Fruit fly (Drosophila melanogaster): ENCODE results near the gene CG9667.
A peak's percentile ranks its signal among the peaks of the same experiment; 100 is the strongest.

The CG9667 gene

DNA sequence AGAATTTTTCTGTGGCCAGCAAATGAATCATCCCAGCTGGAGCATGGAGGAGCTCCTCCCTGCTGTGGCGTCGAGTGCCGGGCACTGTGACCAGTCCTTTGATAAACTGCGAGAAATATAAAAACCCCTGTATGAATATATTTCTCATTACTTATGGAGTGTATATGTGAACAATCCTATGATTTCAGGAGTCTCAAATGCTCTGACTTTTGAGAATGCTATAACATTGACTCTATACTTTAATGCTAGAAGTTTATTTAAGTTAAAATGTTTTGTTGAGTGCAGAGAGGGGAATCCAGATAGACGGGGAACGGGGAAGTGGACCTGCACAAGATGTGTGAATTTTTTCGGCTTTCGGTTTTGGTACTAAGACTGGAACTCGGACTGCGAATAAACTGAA is 16.0 kb upstream of the CG9667 start:
- TF ChIP-seq noc (tag; optimal IDR thresholded peaks at IDR 0.05), result no peak

DNA sequence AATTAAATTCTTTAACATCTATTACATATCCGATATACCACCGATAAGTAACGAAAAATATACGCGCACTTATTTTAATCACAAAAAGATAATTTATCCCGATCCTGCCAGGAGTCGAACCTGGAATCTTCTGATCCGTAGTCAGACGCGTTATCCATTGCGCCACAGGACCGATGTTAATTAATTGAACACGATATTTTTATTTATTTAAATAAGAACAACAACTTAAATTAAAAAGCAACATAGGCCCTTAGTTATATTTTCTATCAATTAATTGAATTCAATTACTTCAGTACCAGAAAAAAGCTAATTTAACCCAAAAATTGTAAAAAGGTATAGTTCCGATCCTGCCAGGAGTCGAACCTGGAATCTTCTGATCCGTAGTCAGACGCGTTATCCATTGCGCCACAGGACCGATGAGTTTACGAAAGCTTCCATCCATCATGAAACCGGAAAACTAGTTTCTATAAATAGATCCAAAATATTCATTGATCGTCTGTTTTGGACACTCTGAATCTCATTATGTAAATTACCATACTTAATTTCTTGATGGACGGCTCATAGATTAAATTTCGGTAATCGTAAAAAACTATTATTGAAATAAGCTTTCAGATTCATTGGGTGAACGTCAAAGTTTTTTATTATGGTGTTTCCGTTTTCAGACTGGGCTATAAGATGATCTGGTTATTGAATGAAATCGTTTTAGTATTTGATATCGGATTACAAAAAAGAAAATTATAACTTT is 14.6 kb upstream of the CG9667 start:
- no peak for TF ChIP-seq noc (tag; optimal IDR thresholded peaks at IDR 0.05)

DNA sequence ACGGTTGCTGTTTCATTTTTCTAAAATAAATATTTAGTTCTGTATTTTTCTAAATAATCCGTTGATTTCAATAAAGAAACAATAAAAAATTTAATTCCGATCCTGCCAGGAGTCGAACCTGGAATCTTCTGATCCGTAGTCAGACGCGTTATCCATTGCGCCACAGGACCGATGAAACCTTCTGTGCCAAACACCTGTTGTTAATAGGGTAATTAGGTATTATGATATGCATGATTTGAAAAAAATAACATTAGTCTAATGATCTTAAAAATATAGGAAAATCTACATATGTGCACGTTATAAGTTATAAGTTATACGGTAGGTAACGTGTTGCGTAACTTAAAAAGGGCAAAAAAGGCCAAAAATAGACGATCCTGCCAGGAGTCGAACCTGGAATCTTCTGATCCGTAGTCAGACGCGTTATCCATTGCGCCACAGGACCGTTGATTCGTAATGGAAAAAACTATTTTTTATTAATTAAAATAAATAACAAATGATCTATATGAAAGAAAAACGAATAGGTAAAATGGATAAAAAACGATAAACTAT is 13.8 kb upstream of the CG9667 start:
- no peak for TF ChIP-seq noc (tag; optimal IDR thresholded peaks at IDR 0.05)

DNA sequence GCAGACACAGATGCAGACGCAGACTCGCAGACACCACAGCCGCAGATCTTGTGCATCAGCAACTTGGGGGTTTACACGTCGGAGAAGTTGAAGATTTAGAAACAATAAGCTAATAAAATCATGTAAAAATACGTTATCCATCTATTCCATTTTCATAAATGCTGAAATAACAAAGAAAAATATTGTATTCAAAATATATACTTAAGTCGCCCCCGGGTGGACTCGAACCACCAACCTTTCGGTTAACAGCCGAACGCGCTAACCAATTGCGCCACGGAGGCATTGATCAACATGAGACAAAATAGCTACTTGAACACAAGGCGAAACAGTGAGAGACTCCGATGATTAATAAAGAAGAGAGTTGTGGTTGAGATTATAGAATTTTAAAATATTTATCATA is 13.2 kb upstream of the CG9667 start:
- no peak for TF ChIP-seq noc (tag; optimal IDR thresholded peaks at IDR 0.05)

DNA sequence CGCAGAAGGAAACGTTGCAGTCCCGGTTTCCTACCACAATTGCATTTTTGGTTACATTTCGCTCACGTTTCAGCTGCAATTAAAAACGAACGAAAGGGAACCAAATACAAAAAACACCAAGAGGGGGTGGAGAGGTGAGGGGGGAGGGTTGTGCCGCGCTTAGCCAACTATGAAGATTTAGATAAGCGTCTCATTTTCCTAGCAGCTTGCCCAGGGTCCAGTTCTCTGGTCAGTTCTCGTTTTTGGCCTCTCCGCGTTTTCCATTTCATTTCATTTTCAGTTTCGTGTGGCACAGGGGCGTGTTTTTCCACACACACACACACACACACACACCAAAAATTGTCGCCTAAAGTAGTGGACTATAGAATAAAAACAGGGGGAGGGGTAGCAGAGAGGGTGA is 11.9 kb upstream of the CG9667 start:
- TF ChIP-seq noc (tag; optimal IDR thresholded peaks at IDR 0.05), result no peak

DNA sequence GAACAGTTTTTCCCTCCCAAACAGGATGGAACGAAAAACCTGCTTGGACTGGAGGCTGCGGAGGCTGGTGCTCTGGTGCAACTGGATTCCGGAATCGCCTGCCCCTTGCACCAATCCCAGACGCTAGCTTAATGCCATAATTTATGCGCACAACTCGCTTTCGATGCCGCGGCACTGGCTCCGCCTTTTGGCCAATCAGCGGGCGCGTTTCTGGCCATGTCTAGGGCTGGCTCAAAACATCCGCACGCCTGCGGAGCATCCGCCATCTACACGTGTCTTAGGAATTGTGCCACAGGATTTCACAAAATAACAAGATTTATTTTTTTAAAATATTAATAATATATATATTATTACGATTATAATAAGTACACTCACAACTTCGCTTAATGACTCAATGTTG is 8.4 kb upstream of the CG9667 start:
- TF ChIP-seq noc (tag; optimal IDR thresholded peaks at IDR 0.05), result no peak

DNA sequence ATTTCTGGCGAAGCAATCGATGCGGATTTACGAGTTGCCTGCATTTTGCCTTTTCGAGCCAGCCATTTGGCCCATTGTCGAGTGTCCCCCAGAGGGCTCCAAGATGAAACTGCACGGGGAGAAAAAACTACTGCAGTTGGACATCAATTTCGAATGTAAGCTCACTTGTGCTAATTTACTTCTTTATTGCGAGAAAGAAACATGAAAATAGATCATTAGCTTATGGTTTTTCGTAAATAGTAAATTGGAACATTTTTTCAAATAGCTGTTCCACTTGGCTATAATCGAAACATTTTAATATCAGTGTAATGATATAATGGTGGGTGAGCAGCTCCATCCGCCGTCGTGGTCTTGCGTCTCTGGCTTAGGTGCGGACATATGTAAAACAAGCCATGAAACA is 6.2 kb upstream of the CG9667 start:
- no peak for TF ChIP-seq noc (tag; optimal IDR thresholded peaks at IDR 0.05)

DNA sequence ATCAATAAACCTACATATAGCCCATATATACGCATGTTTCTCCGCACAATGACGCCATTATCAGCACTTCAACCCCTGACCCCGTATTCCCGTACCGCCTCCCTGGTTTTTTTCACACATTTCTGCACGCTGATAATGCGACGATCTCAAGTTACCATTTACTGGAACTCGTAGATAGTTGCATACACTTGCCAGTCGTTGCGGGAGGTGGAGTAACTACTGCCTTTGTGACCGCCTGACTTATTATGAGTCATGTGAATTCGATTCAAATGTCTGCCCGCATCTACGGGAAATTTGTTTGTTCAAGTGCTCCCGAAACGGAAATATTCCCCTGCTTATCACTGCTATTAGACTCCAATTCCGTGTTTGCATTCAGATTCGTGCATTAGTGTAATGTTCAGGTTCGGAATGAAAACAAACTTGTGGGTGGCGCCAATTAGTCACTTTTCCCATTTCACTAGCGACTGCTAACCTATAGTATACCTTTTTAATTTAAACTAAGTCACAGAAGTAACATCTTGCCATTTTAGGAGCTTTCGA is 1.1 kb upstream of the CG9667 start:
- no peak for TF ChIP-seq noc (tag; optimal IDR thresholded peaks at IDR 0.05)

DNA sequence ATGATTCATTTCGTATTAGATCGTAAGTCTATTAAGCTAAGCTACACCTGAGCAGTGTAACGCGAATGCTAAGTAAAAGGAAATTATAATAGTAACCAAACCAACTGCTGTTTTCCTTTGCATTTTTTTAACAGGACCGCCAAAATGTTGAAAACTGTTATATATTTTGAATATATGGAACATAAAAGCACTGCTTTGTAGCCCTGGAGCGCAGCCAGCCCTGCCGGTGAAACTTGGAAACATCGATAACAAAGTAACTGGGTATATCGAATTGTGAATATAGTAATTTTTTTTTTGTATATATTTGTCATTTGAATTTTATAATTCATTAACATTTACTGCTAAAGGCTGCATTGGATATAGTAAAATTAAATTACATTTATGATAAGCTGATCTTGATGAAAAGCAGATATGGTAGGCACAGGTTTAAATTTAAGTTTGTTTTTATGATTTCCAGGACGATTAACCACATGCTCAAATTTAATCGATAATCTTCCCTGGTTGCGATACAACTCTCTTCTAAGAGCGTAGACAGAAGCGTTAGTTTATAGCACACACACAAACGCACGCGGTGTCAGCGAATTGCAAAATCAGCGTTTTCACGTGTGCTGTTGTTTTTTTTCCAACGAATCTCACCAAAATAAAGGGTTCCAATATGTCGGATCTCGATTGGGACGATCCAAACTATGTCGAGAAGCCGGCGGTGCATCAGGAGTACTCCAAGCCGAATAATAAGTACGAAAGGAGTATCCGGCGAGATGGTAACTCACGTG is 3.8 kb downstream of the CG9667 start, which contains the start of gene CG7878:
TSS of gene CG7878 (plus strand) at position 528 of the 773 bp plus-strand sequence.
- TF ChIP-seq noc (tag; optimal IDR thresholded peaks at IDR 0.05), result peak; percentile 61

DNA sequence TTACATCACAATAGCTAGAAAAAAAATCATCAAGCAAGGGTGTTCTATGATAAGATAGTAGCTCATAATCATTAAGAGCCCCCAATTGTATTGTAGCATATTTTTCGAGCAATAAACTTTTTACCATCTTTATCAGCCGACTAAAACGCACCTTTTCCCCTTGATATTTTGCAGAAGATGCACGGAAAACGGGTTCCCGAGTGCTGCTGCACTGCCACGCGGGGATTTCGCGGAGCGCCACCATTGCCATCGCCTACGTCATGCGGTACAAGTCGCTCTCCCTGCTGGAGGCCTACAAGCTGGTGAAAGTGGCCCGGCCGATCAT is 5.9 kb downstream of the CG9667 start:
- no peak for TF ChIP-seq noc (tag; optimal IDR thresholded peaks at IDR 0.05)

DNA sequence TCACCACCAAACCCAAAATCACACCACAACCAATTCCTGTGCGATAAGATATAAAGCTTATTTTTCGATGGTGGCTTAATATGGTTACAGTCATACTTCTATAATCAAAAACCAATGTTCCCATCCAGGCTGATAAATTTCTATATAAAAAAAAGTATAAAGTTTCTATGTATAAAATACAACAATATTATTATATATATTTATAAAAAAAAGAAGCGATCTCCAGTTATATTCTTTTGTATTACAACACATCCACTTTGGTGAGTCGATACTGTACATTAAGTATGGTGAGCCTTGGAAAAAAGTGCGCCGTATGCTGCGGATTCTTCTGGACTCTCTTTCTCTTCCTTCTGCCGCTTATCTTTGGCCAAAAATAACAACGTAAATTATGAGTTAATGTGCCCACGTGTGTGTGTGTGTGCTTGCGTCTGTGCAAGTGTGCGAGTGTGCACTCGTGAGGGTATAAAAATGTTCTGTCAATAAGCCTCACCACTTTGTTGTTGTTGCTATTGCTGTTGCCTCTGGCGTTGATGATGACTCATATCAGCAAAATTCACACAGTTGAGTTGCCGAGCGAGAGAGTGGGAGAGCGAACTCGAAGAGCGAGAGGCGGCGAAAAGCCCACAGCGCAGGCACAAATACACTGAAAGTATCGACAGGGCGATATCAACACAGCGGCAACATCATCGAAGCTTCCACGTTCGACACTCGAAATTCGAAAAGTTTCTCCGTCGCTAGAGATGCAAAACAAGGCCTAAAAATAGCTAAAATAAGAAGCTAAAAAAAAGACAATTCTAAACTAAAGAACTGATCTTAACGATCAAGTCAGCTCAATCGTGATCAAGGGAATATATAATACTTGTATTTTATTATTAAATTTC is 6.5 kb downstream of the CG9667 start:
- TF ChIP-seq noc (tag; optimal IDR thresholded peaks at IDR 0.05), result peak; percentile 92

DNA sequence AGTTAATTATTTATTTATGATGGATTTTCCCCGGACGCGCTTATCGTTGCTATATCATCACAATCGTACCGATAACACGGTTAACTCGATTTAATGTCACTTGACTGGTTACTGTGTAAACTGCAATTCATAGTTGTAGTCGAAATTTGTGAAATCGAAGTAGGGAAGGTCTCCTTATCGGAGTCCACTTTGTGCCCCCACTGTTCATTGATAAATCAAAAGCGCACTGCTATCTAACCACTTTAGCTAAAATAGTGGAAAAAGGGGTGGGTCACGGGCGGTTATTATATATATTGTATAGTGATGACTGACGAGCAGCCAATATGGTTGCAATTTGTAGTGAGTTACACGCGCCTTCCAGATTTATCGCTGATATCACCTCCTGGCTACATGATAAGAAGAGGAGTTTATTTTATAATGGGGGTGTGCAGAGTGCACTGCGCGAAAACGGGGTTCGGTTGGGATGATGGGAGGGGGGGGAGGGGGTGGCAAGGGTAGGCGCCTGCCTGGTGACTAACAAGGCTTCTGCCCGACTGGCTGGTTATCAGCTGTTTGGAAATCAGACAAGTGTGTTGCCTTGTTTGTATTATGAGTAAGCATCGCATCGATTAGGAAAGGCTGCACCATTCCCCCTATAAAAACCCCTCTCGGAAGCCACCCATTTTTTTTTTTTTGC is 7.2 kb downstream of the CG9667 start:
- TF ChIP-seq noc (tag; optimal IDR thresholded peaks at IDR 0.05), result no peak

DNA sequence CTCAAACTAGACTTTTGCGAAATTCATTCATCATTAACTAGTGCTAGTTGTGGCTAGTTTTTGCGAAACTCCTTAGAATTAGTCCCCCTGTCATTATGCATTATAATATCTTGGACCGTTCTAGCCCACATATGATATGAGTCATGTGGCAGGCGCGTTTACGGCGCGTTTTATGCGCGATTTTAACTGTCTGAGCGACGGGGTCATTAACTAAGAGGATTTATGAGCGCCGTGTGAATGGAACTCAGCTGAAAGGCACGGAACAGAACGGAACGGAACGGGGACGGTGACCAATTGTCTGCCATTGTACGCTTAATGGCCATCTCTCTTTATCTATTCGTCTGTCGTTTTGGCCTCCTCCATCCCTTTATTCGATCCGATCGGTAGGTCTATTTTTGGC is 8.1 kb downstream of the CG9667 start:
- TF ChIP-seq noc (tag; optimal IDR thresholded peaks at IDR 0.05), result no peak

DNA sequence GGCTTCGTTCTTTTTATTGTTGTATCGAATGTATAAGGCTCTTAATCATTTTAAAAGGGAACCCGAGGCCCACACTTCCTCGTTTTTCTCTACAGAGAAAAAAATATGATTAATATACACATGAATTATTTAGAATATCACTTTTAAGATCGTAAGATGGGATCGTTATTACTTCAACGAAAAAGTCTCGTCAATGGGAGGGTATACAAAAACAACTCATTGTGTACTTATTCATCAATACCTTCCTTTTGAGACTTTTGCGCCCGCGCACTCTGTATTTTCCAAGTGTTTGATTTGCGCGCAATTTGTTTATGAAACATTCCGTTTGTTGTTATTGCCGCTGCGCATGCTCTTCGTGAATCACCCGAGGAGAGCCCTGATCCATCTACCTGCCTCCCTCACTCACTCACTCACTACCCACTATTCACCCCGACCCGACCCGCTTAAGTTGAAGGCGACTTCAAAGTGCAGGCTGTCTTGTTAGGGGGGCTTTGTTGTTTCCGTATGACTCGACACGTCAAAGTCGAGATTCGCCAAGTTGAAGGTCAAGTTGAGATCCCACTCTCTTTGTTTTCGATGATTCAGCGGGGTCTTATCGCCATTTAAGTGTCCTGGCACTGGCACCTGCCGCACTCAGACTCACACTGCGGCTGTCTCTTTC is 10.1 kb downstream of the CG9667 start:
- no peak for TF ChIP-seq noc (tag; optimal IDR thresholded peaks at IDR 0.05)

DNA sequence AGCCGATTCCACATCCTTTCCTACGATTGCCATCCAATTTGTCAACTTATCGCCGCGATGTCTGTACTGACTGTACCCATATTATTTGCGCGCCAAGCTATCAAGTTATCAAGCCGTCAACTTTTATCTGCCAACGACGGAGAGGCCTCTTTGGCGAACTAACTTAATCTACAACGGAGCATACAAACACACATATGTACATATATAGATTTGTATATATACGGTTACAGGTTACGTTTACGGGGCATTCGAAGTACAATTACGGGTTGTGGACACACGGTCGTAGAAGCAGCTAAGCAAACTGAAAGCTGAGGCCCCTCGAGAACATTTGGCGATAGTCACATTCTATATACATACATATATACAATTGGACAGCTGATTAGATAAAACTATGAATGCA is 11.0 kb downstream of the CG9667 start:
- peak; percentile 37 for TF ChIP-seq noc (tag; optimal IDR thresholded peaks at IDR 0.05)

All from whole organism, larva.